Fruit fly (Drosophila melanogaster) whole organism, embryonic: ENCODE data around the gene I-2.

Experiments
- CG11093 ChIP-seq: fragments of 200-800 bp; sonication (Bioruptor generic); IDR thresholded peaks from 3 replicates; pipeline ENCODE4 v1.3.6; 2022; ENCODE audit warnings: missing biosample characterization, missing genetic modification characterization
- CG14965 ChIP-seq: fragments of 200-800 bp; sonication (Bioruptor generic); optimal IDR thresholded peaks from 2 replicates; lab custom pipeline; 2016; ENCODE audit warnings: missing biosample characterization, missing genetic modification characterization, borderline replicate concordance
- CG17328 ChIP-seq: fragments of 200-800 bp; sonication (Bioruptor generic); IDR thresholded peaks from 2 replicates; pipeline ENCODE4 v1.3.6; 2022; ENCODE audit warnings: missing biosample characterization, missing genetic modification characterization
- CG1832 ChIP-seq: fragments of 200-800 bp; sonication (Bioruptor generic); optimal IDR thresholded peaks from 2 replicates; lab custom pipeline; 2017; ENCODE audit warnings: missing biosample characterization, mild to moderate bottlenecking, missing genetic modification characterization, inconsistent platforms
- HmgZ ChIP-seq: fragments of 200-800 bp; sonication (Bioruptor generic); optimal IDR thresholded peaks from 2 replicates; lab custom pipeline; 2018; ENCODE audit warnings: missing biosample characterization, mild to moderate bottlenecking, missing genetic modification characterization
- NK7.1 ChIP-seq: fragments of 200-800 bp; sonication (Bioruptor generic); optimal IDR thresholded peaks from 3 replicates; lab custom pipeline; 2016; ENCODE audit warnings: missing biosample characterization, missing genetic modification characterization
- btn ChIP-seq: fragments of 200-800 bp; sonication (Bioruptor generic); optimal IDR thresholded peaks from 2 replicates; lab custom pipeline; 2016; ENCODE audit warnings: missing biosample characterization, missing genetic modification characterization
- caup ChIP-seq: fragments of 200-800 bp; sonication (Bioruptor generic); optimal IDR thresholded peaks from 3 replicates; lab custom pipeline; 2017; ENCODE audit warnings: missing biosample characterization, mild to moderate bottlenecking, missing genetic modification characterization, moderate library complexity; ENCODE audit not compliant: severe bottlenecking
- cwo ChIP-seq: fragments of 200-800 bp; sonication (Bioruptor generic); optimal IDR thresholded peaks from 3 replicates; lab custom pipeline; 2017; ENCODE audit warnings: missing biosample characterization, missing genetic modification characterization, mild to moderate bottlenecking, moderate library complexity, missing genetic modification reagents
- fd3F ChIP-seq: fragments of 200-800 bp; sonication (Bioruptor generic); optimal IDR thresholded peaks from 2 replicates; lab custom pipeline; 2018; ENCODE audit warnings: missing biosample characterization, mild to moderate bottlenecking, missing genetic modification characterization, moderate library complexity
- ken ChIP-seq: fragments of 200-800 bp; sonication (Bioruptor generic); IDR thresholded peaks from 3 replicates; pipeline ENCODE4 v1.3.6; 2022; ENCODE audit warnings: missing biosample characterization, missing genetic modification characterization
- sna ChIP-seq: fragments of 200-800 bp; sonication (Bioruptor generic); IDR thresholded peaks from 2 replicates; pipeline ENCODE4 v1.3.6; 2022; ENCODE audit warnings: missing biosample characterization, missing genetic modification characterization; ENCODE audit not compliant: partially characterized antibody

- TF ChIP-seq cwo (GFP tag; lab: Kevin White, UChicago) = peak; percentile 90
- TF ChIP-seq sna (GFP tag; lab: Robert Waterston, UW) = no peak
- peak; percentile 99 for TF ChIP-seq CG17328 (GFP tag; lab: Robert Waterston, UW)
- TF ChIP-seq NK7.1 (GFP tag; lab: Kevin White, UChicago) = peak; percentile 93
- TF ChIP-seq HmgZ (tag; lab: Kevin White, UChicago) = peak; percentile 89
- TF ChIP-seq CG1832 (GFP tag; lab: Kevin White, UChicago) = no peak
- peak; percentile 97 for TF ChIP-seq CG11093 (GFP tag; lab: Robert Waterston, UW)
- TF ChIP-seq btn (GFP tag; lab: Kevin White, UChicago) = peak; percentile 98
- peak; percentile 76 for TF ChIP-seq fd3F (GFP tag; lab: Kevin White, UChicago)
- peak; percentile 97 for TF ChIP-seq ken (GFP tag; lab: Robert Waterston, UW)
- peak; percentile 89 for TF ChIP-seq CG14965 (GFP tag; lab: Kevin White, UChicago)
- TF ChIP-seq caup (GFP tag; lab: Kevin White, UChicago) = peak; percentile 92
Measured at dm6 chr3L:9855784-9856426, 19.3 kb upstream of the I-2 start.
